Fruit fly (Drosophila melanogaster) Kc167 (cell line): ENCODE measurements around the gene ND-B17.

ENCODE experiments used
- Myc ChIP-seq: fragments of >200 bp; optimal IDR thresholded peaks from 2 replicates; lab custom pipeline; 2017; ENCODE audit warnings: missing external identifiers
- h ChIP-seq: fragments of >200 bp; optimal IDR thresholded peaks from 3 replicates; lab custom pipeline; 2018; ENCODE audit warnings: missing external identifiers
- insv ChIP-seq: fragments of >200 bp; optimal IDR thresholded peaks from 3 replicates; lab custom pipeline; 2018; ENCODE audit warnings: missing external identifiers
- psq ChIP-seq: fragments of >200 bp; optimal IDR thresholded peaks from 2 replicates; lab custom pipeline; 2017; ENCODE audit warnings: missing external identifiers
- ttk ChIP-seq: sonication (Bioruptor generic); optimal IDR thresholded peaks from 2 replicates; lab custom pipeline; 2017; ENCODE audit warnings: missing external identifiers

DNA sequence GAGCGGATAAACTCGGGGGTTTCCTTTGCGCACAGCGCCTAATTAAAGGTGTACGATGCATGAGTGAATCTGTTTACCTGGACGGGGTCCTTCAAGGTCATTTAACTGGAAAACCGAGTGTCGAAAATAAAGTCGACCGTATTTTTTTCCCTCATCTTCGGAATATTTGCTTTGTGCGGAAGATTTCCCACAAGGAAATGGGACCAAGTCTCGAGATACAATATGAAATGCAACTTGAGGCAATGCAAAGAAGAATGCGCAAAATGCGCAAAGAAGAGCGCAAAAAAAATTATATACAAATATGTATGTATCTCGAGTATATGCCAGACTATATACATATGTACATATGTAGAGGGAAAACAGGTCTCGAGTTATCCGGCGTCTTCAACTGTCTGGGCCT lies 7.9 kb downstream of the ND-B17 start:
- TF ChIP-seq psq: no peak
- TF ChIP-seq ttk (lab: Kevin White, UChicago): no peak
- TF ChIP-seq h (lab: Kevin White, UChicago): no peak
- TF ChIP-seq Myc (lab: Kevin White, UChicago): no peak
- no peak for TF ChIP-seq insv (lab: Kevin White, UChicago)
